Worm (Caenorhabditis elegans): ENCODE data around the gene unc-93.

Gene unc-93

ce11 chrIII:3652427-3652826 is 8.3 kb downstream of the unc-93 start:
- TF ChIP-seq attf-3 (GFP tag; conservative IDR thresholded peaks at IDR 0.05) (no peak), F57C9.4 (tag; optimal IDR thresholded peaks at IDR 0.05) (no peak), egl-18 (GFP tag; IDR thresholded peaks at IDR 0.05) (0 out of 2 replicates have a peak, but pooled peaks have one; percentile 11), sea-2 (GFP tag; IDR thresholded peaks at IDR 0.05) (no peak), tlf-1 (GFP tag; optimal IDR thresholded peaks at IDR 0.05) (no peak)

DNA sequence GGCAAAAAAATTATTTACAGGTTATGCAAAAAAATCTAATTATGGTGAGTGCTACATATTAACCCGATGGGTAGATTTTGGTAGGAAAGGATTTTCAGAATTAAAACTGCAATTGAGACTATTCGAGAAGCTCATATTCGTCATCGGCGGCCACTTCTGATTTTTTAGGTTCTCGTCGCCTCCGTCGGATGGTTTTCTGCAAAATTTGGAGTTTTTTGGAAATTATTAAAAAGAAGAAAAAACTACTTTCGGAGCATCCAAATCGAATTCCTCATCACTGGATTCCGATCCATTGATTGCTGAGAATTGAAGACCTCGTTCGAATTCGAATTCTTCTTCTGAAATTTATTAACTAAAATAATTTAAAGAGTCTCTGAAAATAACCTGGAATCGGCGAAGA is 8.8 kb downstream of the unc-93 start:
- TF ChIP-seq hmg-20 (GFP tag; IDR thresholded peaks at IDR 0.05) (no peak), pha-4 (tag; optimal IDR thresholded peaks at IDR 0.05) (no peak), tbx-9 (tag; optimal IDR thresholded peaks at IDR 0.05; ENCODE audit: borderline replicate concordance) (no peak), egrh-3 (GFP tag; IDR thresholded peaks at IDR 0.05) (no peak), zfh-2 (GFP tag; conservative IDR thresholded peaks at IDR 0.05) (no peak), Y53G8AR.9 (GFP tag; conservative IDR thresholded peaks at IDR 0.05) (peak; percentile 62; the same call in 1 of the 2 replicates), snpc-1.1 (tag; optimal IDR thresholded peaks at IDR 0.05; ENCODE audit: insufficient read depth) (no peak), lin-26 (GFP tag; IDR thresholded peaks at IDR 0.05) (no peak), ceh-58 (GFP tag; IDR thresholded peaks at IDR 0.05) (no peak), xnd-1 (tag; optimal IDR thresholded peaks at IDR 0.05) (no peak), let-607 (tag; optimal IDR thresholded peaks at IDR 0.05) (no peak), F52B5.7 (tag; optimal IDR thresholded peaks at IDR 0.05) (no peak), Y53F4B.3 (GFP tag; IDR thresholded peaks at IDR 0.05) (no peak), lin-40 (tag; optimal IDR thresholded peaks at IDR 0.05) (peak; percentile 18), unc-130 (GFP tag; optimal IDR thresholded peaks at IDR 0.05) (no peak), ztf-22 (GFP tag; optimal IDR thresholded peaks at IDR 0.05) (no peak), gei-17 (GFP tag; optimal IDR thresholded peaks at IDR 0.05) (no peak), Y67H2A.10 (GFP tag; conservative IDR thresholded peaks at IDR 0.05) (no peak), repo-1 (tag; optimal IDR thresholded peaks at IDR 0.05) (no peak), efl-1 (GFP tag; optimal IDR thresholded peaks at IDR 0.05) (no peak), tbp1 (GFP tag; optimal IDR thresholded peaks at IDR 0.05) (no peak), rcor-1 (GFP tag; IDR thresholded peaks at IDR 0.05) (no peak), K11D2.4 (GFP tag; IDR thresholded peaks at IDR 0.05) (no peak), egl-44 (GFP tag; IDR thresholded peaks at IDR 0.05) (no peak), nhr-90 (tag; optimal IDR thresholded peaks at IDR 0.05) (peak; percentile 47), ztf-6 (GFP tag; IDR thresholded peaks at IDR 0.05) (no peak), ceh-100 (GFP tag; IDR thresholded peaks at IDR 0.05) (no peak), F57C9.4 (tag; optimal IDR thresholded peaks at IDR 0.05) (no peak), F22D6.2 (tag; optimal IDR thresholded peaks at IDR 0.05) (no peak), attf-3 (GFP tag; conservative IDR thresholded peaks at IDR 0.05) (no peak), sea-2 (GFP tag; IDR thresholded peaks at IDR 0.05) (no peak), tlf-1 (GFP tag; optimal IDR thresholded peaks at IDR 0.05) (peak; percentile 16), attf-6 (GFP tag; IDR thresholded peaks at IDR 0.05) (no peak), nhr-27 (tag; optimal IDR thresholded peaks at IDR 0.05) (no peak), dpff-1 (tag; optimal IDR thresholded peaks at IDR 0.05) (peak; percentile 46), bed-2 (GFP tag; IDR thresholded peaks at IDR 0.05) (no peak), cebp-2 (GFP tag; IDR thresholded peaks at IDR 0.05) (0 out of 2 replicates have a peak, but pooled peaks have one; percentile 41), snpc-1.3 (tag; optimal IDR thresholded peaks at IDR 0.05; ENCODE audit: insufficient read depth) (no peak), fkh-3 (tag; optimal IDR thresholded peaks at IDR 0.05) (no peak), atf-7 (tag; optimal IDR thresholded peaks at IDR 0.05) (peak; percentile 2), lir-1 (GFP tag; conservative IDR thresholded peaks at IDR 0.05) (no peak), rec-8 (tag; optimal IDR thresholded peaks at IDR 0.05) (no peak), egl-18 (GFP tag; IDR thresholded peaks at IDR 0.05) (no peak), nfyb-1 (GFP tag; IDR thresholded peaks at IDR 0.05) (peak; percentile 65; the same call in 1 of the 2 replicates), F23B12.7 (tag; optimal IDR thresholded peaks at IDR 0.05; ENCODE audit: insufficient read depth) (no peak), D2030.7 (GFP tag; IDR thresholded peaks at IDR 0.05) (no peak)
